Worm (Caenorhabditis elegans) whole organism, L2 larva: Measurements from ENCODE around the gene oxi-1.

ENCODE experiments used
- C34F6.9 ChIP-seq: fragments of 150-350 bp; optimal IDR thresholded peaks from 2 replicates; lab custom pipeline; 2014; ENCODE audit warnings: missing biosample characterization, missing genetic modification characterization
- F13H6.1 ChIP-seq: sonication (generic microtip); optimal IDR thresholded peaks from 2 replicates; lab custom pipeline; 2016; ENCODE audit warnings: missing genetic modification characterization, missing compliant biosample characterization
- R02D3.7 ChIP-seq: fragments of 150-350 bp; optimal IDR thresholded peaks from 2 replicates; lab custom pipeline; 2014; ENCODE audit warnings: missing biosample characterization, missing genetic modification characterization
- Y55F3AM.14 ChIP-seq: fragments of 200-800 bp; sonication (Bioruptor generic); optimal IDR thresholded peaks from 2 replicates; lab custom pipeline; 2018; ENCODE audit warnings: mild to moderate bottlenecking, missing genetic modification characterization, missing compliant biosample characterization
- ZK546.5 ChIP-seq: sonication (generic microtip); optimal IDR thresholded peaks from 2 replicates; lab custom pipeline; 2017; ENCODE audit warnings: missing biosample characterization, missing genetic modification characterization
- alr-1 ChIP-seq: fragments of 150-350 bp; optimal IDR thresholded peaks from 2 replicates; lab custom pipeline; 2014; ENCODE audit warnings: missing biosample characterization, missing genetic modification characterization
- ama-1 ChIP-seq: fragments of 150-350 bp; optimal IDR thresholded peaks from 2 replicates; lab custom pipeline; 2018; ENCODE audit warnings: inconsistent platforms
- blmp-1 ChIP-seq: sonication (generic microtip); optimal IDR thresholded peaks from 2 replicates; lab custom pipeline; 2017; ENCODE audit warnings: missing genetic modification characterization, mild to moderate bottlenecking, missing compliant biosample characterization, antibody characterized with exemption, moderate library complexity; ENCODE audit not compliant: insufficient read depth
- ceh-16 ChIP-seq: fragments of 150-350 bp; optimal IDR thresholded peaks from 2 replicates; lab custom pipeline; 2014; ENCODE audit warnings: missing biosample characterization, missing genetic modification characterization
- ceh-82 ChIP-seq: fragments of 150-350 bp; optimal IDR thresholded peaks from 2 replicates; lab custom pipeline; 2014; ENCODE audit warnings: missing biosample characterization, missing genetic modification characterization
- crh-2 ChIP-seq: sonication (generic microtip); optimal IDR thresholded peaks from 2 replicates; lab custom pipeline; 2017; ENCODE audit warnings: missing biosample characterization, missing genetic modification characterization
- dmd-4 ChIP-seq: sonication (generic microtip); optimal IDR thresholded peaks from 2 replicates; lab custom pipeline; 2017; ENCODE audit warnings: missing biosample characterization, missing genetic modification characterization
- egl-27 ChIP-seq: sonication (generic microtip); optimal IDR thresholded peaks from 3 replicates; lab custom pipeline; 2017; ENCODE audit warnings: missing biosample characterization, missing genetic modification reagents, missing genetic modification characterization
- elt-1 ChIP-seq: fragments of 150-350 bp; optimal IDR thresholded peaks from 2 replicates; lab custom pipeline; 2014; ENCODE audit warnings: missing biosample characterization, missing genetic modification characterization
- elt-3 ChIP-seq: sonication (generic microtip); optimal IDR thresholded peaks from 2 replicates; lab custom pipeline; 2017; ENCODE audit warnings: missing biosample characterization, missing genetic modification characterization
- fos-1 ChIP-seq: fragments of 150-350 bp; optimal IDR thresholded peaks from 2 replicates; lab custom pipeline; 2014; ENCODE audit warnings: missing biosample characterization, missing genetic modification characterization
- gmeb-1 ChIP-seq: fragments of 150-350 bp; optimal IDR thresholded peaks from 2 replicates; lab custom pipeline; 2014; ENCODE audit warnings: missing biosample characterization, missing genetic modification characterization
- lin-11 ChIP-seq: fragments of 150-350 bp; sonication (generic microtip); optimal IDR thresholded peaks from 2 replicates; lab custom pipeline; 2014; ENCODE audit warnings: missing biosample characterization, missing genetic modification characterization, inconsistent platforms, mixed read lengths
- lin-13 ChIP-seq: fragments of 150-350 bp; optimal IDR thresholded peaks from 2 replicates; lab custom pipeline; 2014; ENCODE audit warnings: missing biosample characterization, missing genetic modification reagents, missing genetic modification characterization
- lin-39 ChIP-seq: fragments of 150-350 bp; optimal IDR thresholded peaks from 2 replicates; lab custom pipeline; 2014; ENCODE audit warnings: missing biosample characterization, missing genetic modification reagents, missing genetic modification characterization
- lsy-2 ChIP-seq, 2 experiments: fragments of 150-350 bp in 1 of 2; sonication (generic microtip) in 1 of 2; optimal IDR thresholded peaks; 2 replicates each; lab custom pipeline; 2014 to 2017; ENCODE audit warnings: missing biosample characterization in 2 of 2, missing genetic modification characterization in 2 of 2
- mab-5 ChIP-seq: fragments of 150-350 bp; optimal IDR thresholded peaks from 2 replicates; lab custom pipeline; 2014; ENCODE audit warnings: missing biosample characterization, missing genetic modification characterization
- mdl-1 ChIP-seq, 2 experiments: fragments of 150-350 bp in 1 of 2; sonication (generic microtip) in 1 of 2; optimal IDR thresholded peaks; 2 replicates each; lab custom pipeline; 2017; ENCODE audit warnings: missing biosample characterization in 2 of 2, missing genetic modification characterization in 2 of 2
- nhr-10 ChIP-seq: sonication (generic microtip); optimal IDR thresholded peaks from 2 replicates; lab custom pipeline; 2017; ENCODE audit warnings: missing biosample characterization, missing genetic modification characterization
- nhr-11 ChIP-seq: fragments of 150-350 bp; optimal IDR thresholded peaks from 2 replicates; lab custom pipeline; 2014; ENCODE audit warnings: missing biosample characterization, missing genetic modification characterization
- nhr-12 ChIP-seq: fragments of 150-350 bp; optimal IDR thresholded peaks from 2 replicates; lab custom pipeline; 2014; ENCODE audit warnings: missing biosample characterization, missing genetic modification characterization
- nhr-129 ChIP-seq: fragments of 150-350 bp; optimal IDR thresholded peaks from 2 replicates; lab custom pipeline; 2014; ENCODE audit warnings: missing biosample characterization, missing genetic modification characterization
- nhr-21 ChIP-seq: fragments of 150-350 bp; optimal IDR thresholded peaks from 2 replicates; lab custom pipeline; 2014; ENCODE audit warnings: missing biosample characterization, missing genetic modification characterization
- nhr-23 ChIP-seq: fragments of 150-350 bp; optimal IDR thresholded peaks from 2 replicates; lab custom pipeline; 2014; ENCODE audit warnings: missing biosample characterization, missing genetic modification reagents, missing genetic modification characterization
- nhr-237 ChIP-seq: fragments of 150-350 bp; optimal IDR thresholded peaks from 2 replicates; lab custom pipeline; 2014; ENCODE audit warnings: missing biosample characterization, missing genetic modification characterization
- nhr-25 ChIP-seq: fragments of 150-350 bp; sonication (generic microtip); optimal IDR thresholded peaks from 3 replicates; lab custom pipeline; 2014; ENCODE audit warnings: missing biosample characterization, missing genetic modification characterization
- nhr-6 ChIP-seq: fragments of 150-350 bp; optimal IDR thresholded peaks from 2 replicates; lab custom pipeline; 2014; ENCODE audit warnings: missing biosample characterization, missing genetic modification characterization
- nhr-77 ChIP-seq: fragments of 150-350 bp; optimal IDR thresholded peaks from 2 replicates; lab custom pipeline; 2014; ENCODE audit warnings: missing biosample characterization, missing genetic modification characterization
- peb-1 ChIP-seq: fragments of 150-350 bp; optimal IDR thresholded peaks from 2 replicates; lab custom pipeline; 2014; ENCODE audit warnings: missing biosample characterization, missing genetic modification characterization
- sem-4 ChIP-seq: fragments of 150-350 bp; optimal IDR thresholded peaks from 2 replicates; lab custom pipeline; 2014; ENCODE audit warnings: missing biosample characterization, missing genetic modification reagents, missing genetic modification characterization
- skn-1 ChIP-seq: sonication (generic microtip); optimal IDR thresholded peaks from 2 replicates; lab custom pipeline; 2017; ENCODE audit warnings: missing biosample characterization, missing genetic modification characterization
- sma-9 ChIP-seq, 2 experiments: fragments of 150-350 bp in 1 of 2; sonication (generic microtip) in 1 of 2; optimal IDR thresholded peaks; 2 replicates each; lab custom pipeline; 2014 to 2016; ENCODE audit warnings: missing genetic modification characterization in 2 of 2, mild to moderate bottlenecking in 1 of 2, missing biosample characterization in 1 of 2, missing compliant biosample characterization in 1 of 2, missing genetic modification reagents in 1 of 2, moderate library complexity in 1 of 2
- snpc-4 ChIP-seq: fragments of 150-350 bp; optimal IDR thresholded peaks from 2 replicates; lab custom pipeline; 2014; ENCODE audit warnings: missing biosample characterization, missing genetic modification characterization
- unc-39 ChIP-seq: fragments of 150-350 bp; optimal IDR thresholded peaks from 2 replicates; lab custom pipeline; 2014; ENCODE audit warnings: missing biosample characterization, missing genetic modification characterization
- unc-55 ChIP-seq: fragments of 150-350 bp; sonication (generic microtip); optimal IDR thresholded peaks from 3 replicates; lab custom pipeline; 2014; ENCODE audit warnings: missing biosample characterization, missing genetic modification reagents, missing genetic modification characterization
- unc-62 ChIP-seq: fragments of 150-350 bp; optimal IDR thresholded peaks from 2 replicates; lab custom pipeline; 2014; ENCODE audit warnings: missing biosample characterization, missing genetic modification reagents, missing genetic modification characterization
- zag-1 ChIP-seq: fragments of 150-350 bp; optimal IDR thresholded peaks from 2 replicates; lab custom pipeline; 2014; ENCODE audit warnings: missing biosample characterization, missing genetic modification characterization
- ztf-11 ChIP-seq: sonication (generic microtip); optimal IDR thresholded peaks from 2 replicates; lab custom pipeline; 2017; ENCODE audit warnings: missing biosample characterization, missing genetic modification characterization
- ztf-4 ChIP-seq: fragments of 150-350 bp; optimal IDR thresholded peaks from 2 replicates; lab custom pipeline; 2014; ENCODE audit warnings: missing biosample characterization, missing genetic modification characterization

oxi-1 gene

ce11 chrIII:10816045-10816444 is 42.0 kb upstream of the oxi-1 start:
- no peak for TF ChIP-seq dmd-4 (tag; lab: Kevin White, UChicago)
- TF ChIP-seq crh-2 (tag; lab: Kevin White, UChicago): no peak
- no peak for TF ChIP-seq ZK546.5
- TF ChIP-seq mdl-1 (tag; optimal IDR thresholded peaks at IDR 0.05; lab: Kevin White, UChicago): no peak
- peak; percentile 46 for TF ChIP-seq F13H6.1
- TF ChIP-seq nhr-129 (tag; lab: Kevin White, UChicago): peak; percentile 33
- TF ChIP-seq lsy-2 (tag; optimal IDR thresholded peaks at IDR 0.05; lab: Kevin White, UChicago): peak in 1 of 2 experiments; percentile 40
- TF ChIP-seq lin-11 (tag; lab: Kevin White, UChicago): no peak
- peak; percentile 47 for TF ChIP-seq sma-9 (GFP tag; optimal IDR thresholded peaks at IDR 0.05; lab: Kevin White, UChicago)
- TF ChIP-seq sma-9 (tag; optimal IDR thresholded peaks at IDR 0.05; lab: Kevin White, UChicago): no peak
- no peak for TF ChIP-seq elt-1 (tag; lab: Kevin White, UChicago)
- peak; percentile 48 for TF ChIP-seq C34F6.9

- no peak for TF ChIP-seq elt-1 (tag; lab: Kevin White, UChicago)
- TF ChIP-seq egl-27 (tag; lab: Kevin White, UChicago): no peak
- no peak for TF ChIP-seq alr-1 (tag; lab: Kevin White, UChicago)
- TF ChIP-seq nhr-129 (tag; lab: Kevin White, UChicago): peak; percentile 37
- TF ChIP-seq lsy-2 (tag; optimal IDR thresholded peaks at IDR 0.05; lab: Kevin White, UChicago): no peak
- no peak for TF ChIP-seq unc-39
- TF ChIP-seq lin-11 (tag; lab: Kevin White, UChicago): no peak
- no peak for TF ChIP-seq gmeb-1
- TF ChIP-seq ceh-82 (tag; lab: Kevin White, UChicago): no peak
- TF ChIP-seq unc-62 (GFP tag; lab: Kevin White, UChicago): no peak
- no peak for TF ChIP-seq nhr-12
- TF ChIP-seq F13H6.1: peak; percentile 77
- TF ChIP-seq ama-1 (lab: Kevin White, UChicago): no peak
- TF ChIP-seq ztf-11 (tag; lab: Kevin White, UChicago): no peak
- TF ChIP-seq fos-1 (tag; lab: Kevin White, UChicago): no peak
- TF ChIP-seq lin-13 (GFP tag; lab: Kevin White, UChicago): no peak
- no peak for TF ChIP-seq nhr-237
- TF ChIP-seq ZK546.5: no peak
- no peak for TF ChIP-seq blmp-1 (tag; lab: Kevin White, UChicago)
- TF ChIP-seq zag-1 (tag; lab: Kevin White, UChicago): no peak
- no peak for TF ChIP-seq crh-2 (tag; lab: Kevin White, UChicago)
- no peak for TF ChIP-seq lin-39
- peak; percentile 6 for TF ChIP-seq C34F6.9
- no peak for TF ChIP-seq nhr-77 (tag; lab: Kevin White, UChicago)
- no peak for TF ChIP-seq nhr-21
- no peak for TF ChIP-seq Y55F3AM.14
These were observed 41.2 kb upstream of the oxi-1 start, which contains the start of gene sca-1 for ce11 chrIII:10816800-10817418. sca-1 (minus strand) TSS chrIII:10816850.

ce11 chrIII:10818364-10818763 is 39.7 kb upstream of the oxi-1 start:
- TF ChIP-seq mab-5 (tag; lab: Kevin White, UChicago) (no peak), Y55F3AM.14 (peak; percentile 4), elt-3 (tag; lab: Kevin White, UChicago) (no peak), dmd-4 (tag; lab: Kevin White, UChicago) (no peak), lin-13 (GFP tag; lab: Kevin White, UChicago) (peak; percentile 56), nhr-10 (tag; lab: Kevin White, UChicago) (no peak), gmeb-1 (peak; percentile 33), snpc-4 (tag; lab: Kevin White, UChicago) (no peak), sem-4 (tag; lab: Kevin White, UChicago) (peak; percentile 15), fos-1 (tag; lab: Kevin White, UChicago) (peak; percentile 77), sma-9 (GFP tag; optimal IDR thresholded peaks at IDR 0.05; lab: Kevin White, UChicago) (peak; percentile 29), sma-9 (tag; optimal IDR thresholded peaks at IDR 0.05; lab: Kevin White, UChicago) (no peak), ama-1 (lab: Kevin White, UChicago) (no peak), nhr-6 (tag; lab: Kevin White, UChicago) (no peak), ceh-16 (tag; lab: Kevin White, UChicago) (no peak), ztf-11 (tag; lab: Kevin White, UChicago) (no peak), C34F6.9 (peak; percentile 72), ztf-4 (tag; lab: Kevin White, UChicago) (no peak), unc-55 (GFP tag; lab: Kevin White, UChicago) (peak; percentile 78), nhr-23 (tag; lab: Kevin White, UChicago) (no peak), crh-2 (tag; lab: Kevin White, UChicago) (peak; percentile 71), lsy-2 (tag; optimal IDR thresholded peaks at IDR 0.05; lab: Kevin White, UChicago) (peak in 1 of 2 experiments; percentile 64), alr-1 (tag; lab: Kevin White, UChicago) (no peak), nhr-12 (no peak), peb-1 (no peak), skn-1 (tag; lab: Kevin White, UChicago) (no peak), mdl-1 (tag; optimal IDR thresholded peaks at IDR 0.05; lab: Kevin White, UChicago) (no peak), nhr-21 (no peak), egl-27 (tag; lab: Kevin White, UChicago) (peak; percentile 42), unc-62 (GFP tag; lab: Kevin White, UChicago) (no peak), unc-39 (no peak), lin-39 (no peak), ZK546.5 (no peak), nhr-11 (tag; lab: Kevin White, UChicago) (no peak), nhr-25 (peak; percentile 64), F13H6.1 (peak; percentile 59), ceh-82 (tag; lab: Kevin White, UChicago) (no peak), nhr-237 (no peak), R02D3.7 (tag; lab: Kevin White, UChicago) (no peak), lin-11 (tag; lab: Kevin White, UChicago) (no peak), blmp-1 (tag; lab: Kevin White, UChicago) (peak; percentile 83)
